Worm (Caenorhabditis elegans) whole organism, L3 larva: ENCODE data around the gene R09A8.5.

Experiments used
- ama-1 ChIP-seq: fragments of 150-350 bp; optimal IDR thresholded peaks from 2 replicates; lab custom pipeline; 2018
- ceh-28 ChIP-seq: fragments of 150-350 bp; optimal IDR thresholded peaks from 2 replicates; lab custom pipeline; 2014; ENCODE audit warnings: missing biosample characterization, missing genetic modification reagents, missing genetic modification characterization
- ceh-9 ChIP-seq: sonication (generic microtip); optimal IDR thresholded peaks from 2 replicates; lab custom pipeline; 2018; ENCODE audit warnings: missing biosample characterization, missing genetic modification characterization
- elt-1 ChIP-seq: fragments of 150-350 bp; optimal IDR thresholded peaks from 2 replicates; lab custom pipeline; 2014; ENCODE audit warnings: missing biosample characterization, missing genetic modification characterization
- elt-2 ChIP-seq: sonication (generic microtip); optimal IDR thresholded peaks from 2 replicates; lab custom pipeline; 2016; ENCODE audit warnings: missing genetic modification reagents, mild to moderate bottlenecking, missing genetic modification characterization, missing compliant biosample characterization
- lin-39 ChIP-seq: fragments of 150-350 bp; optimal IDR thresholded peaks from 2 replicates; lab custom pipeline; 2018; ENCODE audit warnings: missing biosample characterization, missing genetic modification reagents, missing genetic modification characterization
- nhr-11 ChIP-seq: fragments of 150-350 bp; optimal IDR thresholded peaks from 2 replicates; lab custom pipeline; 2014; ENCODE audit warnings: missing biosample characterization, missing genetic modification characterization
- nhr-28 ChIP-seq: fragments of 150-350 bp; optimal IDR thresholded peaks from 2 replicates; lab custom pipeline; 2014; ENCODE audit warnings: missing biosample characterization, missing genetic modification characterization
- tbx-2 ChIP-seq: sonication (generic microtip); optimal IDR thresholded peaks from 2 replicates; lab custom pipeline; 2016; ENCODE audit warnings: mild to moderate bottlenecking, missing genetic modification characterization, missing compliant biosample characterization
- unc-62 ChIP-seq: fragments of 150-350 bp; sonication (generic microtip); optimal IDR thresholded peaks from 4 replicates; lab custom pipeline; 2014; ENCODE audit warnings: missing biosample characterization, missing genetic modification reagents, missing genetic modification characterization

DNA sequence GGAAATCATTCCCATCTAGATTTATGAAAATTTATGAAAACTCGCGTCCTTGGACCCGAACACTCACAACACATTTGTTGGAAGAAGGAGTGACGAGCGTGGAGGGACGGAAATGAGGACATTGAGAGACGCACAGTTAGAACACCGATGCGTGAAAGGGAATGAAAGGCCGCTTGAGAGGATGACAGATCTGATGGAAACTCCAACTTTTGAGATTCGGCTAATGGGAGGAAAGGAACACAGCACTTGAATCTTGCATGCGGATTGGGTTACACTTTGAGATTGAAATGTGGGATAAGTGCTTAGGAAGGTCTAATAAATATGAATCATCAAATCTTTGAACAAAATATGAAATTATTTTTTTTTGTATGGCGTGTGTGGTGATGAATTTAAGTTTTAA lies 5.5 kb upstream of the R09A8.5 start:
- no peak for TF ChIP-seq elt-1 (tag; lab: Kevin White, UChicago)
- no peak for TF ChIP-seq tbx-2 (tag; lab: Kevin White, UChicago)
- no peak for TF ChIP-seq ceh-28 (tag; lab: Kevin White, UChicago)
- TF ChIP-seq nhr-28 (tag; lab: Kevin White, UChicago): no peak
- no peak for TF ChIP-seq ceh-9 (tag; lab: Kevin White, UChicago)
- TF ChIP-seq elt-2 (tag; lab: Kevin White, UChicago): no peak
- TF ChIP-seq lin-39 (tag; lab: Kevin White, UChicago): no peak
- TF ChIP-seq nhr-11 (tag; lab: Kevin White, UChicago): no peak
- no peak for TF ChIP-seq unc-62 (GFP tag; lab: Kevin White, UChicago)
- TF ChIP-seq ama-1 (lab: Kevin White, UChicago): no peak
